Worm (Caenorhabditis elegans): Measurements from ENCODE around the gene ZK1248.11.

The ZK1248.11 gene

ce11 chrII:5871508-5871907 is 43.1 kb upstream of the ZK1248.11 start:
- TF ChIP-seq pat-9 (tag; optimal IDR thresholded peaks at IDR 0.05) (no peak), eyg-1 (tag; optimal IDR thresholded peaks at IDR 0.05) (no peak), pax-1 (tag; optimal IDR thresholded peaks at IDR 0.05) (no peak), ztf-16 (tag; optimal IDR thresholded peaks at IDR 0.05) (no peak), pha-2 (tag; optimal IDR thresholded peaks at IDR 0.05) (no peak), ceh-22 (tag; optimal IDR thresholded peaks at IDR 0.05) (no peak), ceh-6 (GFP tag; optimal IDR thresholded peaks at IDR 0.05) (no peak), nhr-232 (tag; optimal IDR thresholded peaks at IDR 0.05) (no peak), zip-5 (tag; optimal IDR thresholded peaks at IDR 0.05) (no peak), odd-2 (tag; optimal IDR thresholded peaks at IDR 0.05) (no peak), che-1 (tag; optimal IDR thresholded peaks at IDR 0.05) (no peak), hlh-30 (tag; optimal IDR thresholded peaks at IDR 0.05; ENCODE audit: insufficient read depth) (no peak), unc-42 (tag; optimal IDR thresholded peaks at IDR 0.05) (peak; percentile 21), gmeb-2 (tag; optimal IDR thresholded peaks at IDR 0.05) (no peak), tbx-2 (tag; optimal IDR thresholded peaks at IDR 0.05) (peak; percentile 6), ttx-3 (tag; optimal IDR thresholded peaks at IDR 0.05) (no peak), ceh-30 (tag; optimal IDR thresholded peaks at IDR 0.05) (no peak), ets-4 (tag; optimal IDR thresholded peaks at IDR 0.05) (no peak), C08G9.2 (tag; optimal IDR thresholded peaks at IDR 0.05) (no peak), Y22D7AL.16 (tag; optimal IDR thresholded peaks at IDR 0.05) (no peak), hlh-15 (tag; optimal IDR thresholded peaks at IDR 0.05) (no peak), sox-4 (tag; optimal IDR thresholded peaks at IDR 0.05) (peak; percentile 8), elt-2 (tag; optimal IDR thresholded peaks at IDR 0.05) (no peak)

DNA sequence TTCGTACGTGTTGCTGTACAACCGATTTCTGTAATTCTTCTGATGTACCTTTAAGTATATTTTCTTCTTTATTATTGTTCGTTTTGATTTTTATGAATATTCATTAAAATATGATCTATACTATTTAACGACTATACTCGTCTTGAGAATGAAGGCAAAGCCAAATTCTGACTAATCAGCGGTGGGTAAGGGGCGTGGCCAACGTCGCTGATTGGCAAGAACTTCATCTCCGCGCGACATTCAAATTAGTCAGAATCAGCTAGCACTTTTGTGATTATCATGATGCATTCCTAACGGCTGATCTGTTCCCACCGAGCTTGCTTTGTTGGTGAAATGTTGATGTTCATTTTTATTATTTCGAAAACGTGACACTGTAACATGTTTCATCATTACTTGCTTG is 38.5 kb upstream of the ZK1248.11 start:
- no peak for TF ChIP-seq sox-4 (tag; optimal IDR thresholded peaks at IDR 0.05)
- TF ChIP-seq nfya-1 (tag; optimal IDR thresholded peaks at IDR 0.05) = peak; percentile 75
- TF ChIP-seq hlh-13 (GFP tag; optimal IDR thresholded peaks at IDR 0.05) = no peak

DNA sequence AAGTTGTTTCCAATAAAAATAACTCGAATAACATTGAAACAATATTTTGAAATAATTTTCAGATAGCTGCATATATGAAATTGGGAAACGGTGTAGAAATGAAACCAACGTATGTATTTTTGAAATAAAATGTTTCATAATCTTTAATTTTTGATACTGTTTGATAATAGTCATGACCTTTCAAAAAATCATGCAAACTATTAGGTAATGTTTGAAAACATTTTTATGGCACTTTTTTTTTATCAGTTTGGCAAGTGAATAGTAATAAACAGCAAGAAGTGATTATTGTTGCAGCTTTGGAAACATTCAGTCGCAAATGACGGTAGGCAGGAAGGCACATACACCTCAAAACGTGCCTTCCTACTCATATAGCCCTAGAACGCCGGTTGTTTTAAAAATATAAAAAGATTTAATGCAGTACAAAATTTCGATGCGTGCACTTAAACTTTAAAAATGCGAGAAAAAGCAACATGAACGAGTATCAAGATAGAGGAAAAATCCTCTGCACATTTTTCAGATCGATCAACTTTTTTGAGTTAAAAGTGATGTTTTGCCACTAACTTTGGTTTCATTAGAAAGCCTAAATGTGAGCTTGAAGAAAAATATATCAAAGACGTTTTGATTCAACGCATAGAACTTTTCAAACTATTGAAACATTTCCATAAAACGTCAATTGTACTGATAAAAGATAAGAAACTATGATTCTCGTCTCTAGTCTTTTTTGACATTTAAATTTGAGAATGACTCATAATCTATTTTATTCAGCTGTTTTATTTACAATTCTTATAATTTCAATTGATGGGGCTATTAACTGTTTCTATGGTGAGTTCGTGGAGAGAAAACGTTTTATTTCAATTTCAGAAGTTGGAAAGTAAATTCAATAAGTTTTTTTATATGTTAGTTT is 37.3 kb upstream of the ZK1248.11 start, which contains the start of gene F55C12.19:
Gene F55C12.19 (plus strand): TSS at position 735 of the 904 bp plus-strand sequence.
- no peak for TF ChIP-seq gmeb-2 (tag; optimal IDR thresholded peaks at IDR 0.05)
- TF ChIP-seq ceh-31 (tag; optimal IDR thresholded peaks at IDR 0.05) = no peak
- no peak for TF ChIP-seq rnt-1 (tag; optimal IDR thresholded peaks at IDR 0.05)
- no peak for TF ChIP-seq zip-5 (tag; optimal IDR thresholded peaks at IDR 0.05)
- TF ChIP-seq hlh-13 (GFP tag; optimal IDR thresholded peaks at IDR 0.05) = no peak
- no peak for TF ChIP-seq pha-4 (tag; optimal IDR thresholded peaks at IDR 0.05)
- TF ChIP-seq elt-4 (tag; optimal IDR thresholded peaks at IDR 0.05) = no peak
- no peak for TF ChIP-seq tbx-2 (tag; optimal IDR thresholded peaks at IDR 0.05)
- TF ChIP-seq ceh-30 (tag; optimal IDR thresholded peaks at IDR 0.05) = no peak
- no peak for TF ChIP-seq ceh-6 (GFP tag; optimal IDR thresholded peaks at IDR 0.05)
- TF ChIP-seq ceh-19 (GFP tag; optimal IDR thresholded peaks at IDR 0.05) = no peak
- TF ChIP-seq ceh-14 (tag; optimal IDR thresholded peaks at IDR 0.05) = no peak
- TF ChIP-seq npax-4 (tag; optimal IDR thresholded peaks at IDR 0.05) = no peak
- no peak for TF ChIP-seq ztf-16 (tag; optimal IDR thresholded peaks at IDR 0.05)

DNA sequence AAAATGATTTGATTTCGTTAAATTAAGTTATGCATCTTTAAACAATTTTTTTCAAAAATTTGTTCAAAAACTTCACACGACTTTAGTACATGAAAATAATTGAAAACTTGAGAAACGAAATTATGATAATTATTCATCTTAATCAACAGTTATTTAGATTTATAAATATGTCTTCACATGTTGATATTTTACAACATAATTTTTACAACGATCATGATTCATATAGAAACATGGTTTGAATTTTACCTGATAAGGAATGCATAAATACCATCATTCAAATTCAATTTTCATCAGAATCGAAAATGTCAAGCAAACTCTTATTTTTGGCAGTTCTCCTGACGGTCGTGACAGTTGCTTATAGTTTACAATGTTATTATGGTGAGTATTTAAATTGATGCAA is 35.5 kb upstream of the ZK1248.11 start, which contains the start of gene tag-234:
Gene tag-234 (plus strand): TSS at position 301 of the 400 bp plus-strand sequence.
- TF ChIP-seq hlh-8 (tag; optimal IDR thresholded peaks at IDR 0.05) = no peak
- no peak for TF ChIP-seq unc-86 (tag; optimal IDR thresholded peaks at IDR 0.05)
- TF ChIP-seq fkh-10 (GFP tag; optimal IDR thresholded peaks at IDR 0.05) = no peak
- no peak for TF ChIP-seq lim-6 (tag; optimal IDR thresholded peaks at IDR 0.05)
- no peak for TF ChIP-seq odd-2 (tag; optimal IDR thresholded peaks at IDR 0.05)
- no peak for TF ChIP-seq dve-1 (tag; optimal IDR thresholded peaks at IDR 0.05)
- no peak for TF ChIP-seq pag-3 (tag; optimal IDR thresholded peaks at IDR 0.05; ENCODE audit: borderline replicate concordance)
- TF ChIP-seq sox-2 (GFP tag; IDR thresholded peaks at IDR 0.05) = no peak
- no peak for TF ChIP-seq ceh-24 (tag; optimal IDR thresholded peaks at IDR 0.05)
- no peak for TF ChIP-seq ceh-48 (tag; optimal IDR thresholded peaks at IDR 0.05)
- no peak for TF ChIP-seq tbx-7 (tag; optimal IDR thresholded peaks at IDR 0.05)
- no peak for TF ChIP-seq lin-11 (tag; optimal IDR thresholded peaks at IDR 0.05)
- no peak for TF ChIP-seq ztf-16 (tag; optimal IDR thresholded peaks at IDR 0.05)
- TF ChIP-seq syd-9 (tag; optimal IDR thresholded peaks at IDR 0.05) = no peak
- TF ChIP-seq pax-1 (tag; optimal IDR thresholded peaks at IDR 0.05) = no peak

All from whole organism, late embryonic.